Fruit fly (Drosophila melanogaster): Measurements from ENCODE around the gene Taf7.

- TF ChIP-seq en (GFP tag; optimal IDR thresholded peaks at IDR 0.05) (no peak), ham (GFP tag; IDR thresholded peaks at IDR 0.05) (no peak), CG12744 (GFP tag; optimal IDR thresholded peaks at IDR 0.05) (no peak), bsh (GFP tag; optimal IDR thresholded peaks at IDR 0.05) (peak in 1 of 2 experiments; percentile 28), CG18619 (GFP tag; optimal IDR thresholded peaks at IDR 0.05) (no peak), GATAe (GFP tag; conservative IDR thresholded peaks at IDR 0.05) (no peak), sug (tag; optimal IDR thresholded peaks at IDR 0.05) (peak; percentile 34), ewg (GFP tag; optimal IDR thresholded peaks at IDR 0.05) (no peak), CG8281 (tag; optimal IDR thresholded peaks at IDR 0.05) (no peak), bbx (GFP tag; IDR thresholded peaks at IDR 0.05; ENCODE audit: partially characterized antibody) (no peak)
Observed at dm6 chr3R:7913139-7913538, 6.0 kb downstream of the Taf7 start, which contains the start of gene Rfk.

Measured in whole organism, embryonic.